Fruit fly (Drosophila melanogaster): ENCODE data around the gene Myo31DF.

Gene Myo31DF

DNA sequence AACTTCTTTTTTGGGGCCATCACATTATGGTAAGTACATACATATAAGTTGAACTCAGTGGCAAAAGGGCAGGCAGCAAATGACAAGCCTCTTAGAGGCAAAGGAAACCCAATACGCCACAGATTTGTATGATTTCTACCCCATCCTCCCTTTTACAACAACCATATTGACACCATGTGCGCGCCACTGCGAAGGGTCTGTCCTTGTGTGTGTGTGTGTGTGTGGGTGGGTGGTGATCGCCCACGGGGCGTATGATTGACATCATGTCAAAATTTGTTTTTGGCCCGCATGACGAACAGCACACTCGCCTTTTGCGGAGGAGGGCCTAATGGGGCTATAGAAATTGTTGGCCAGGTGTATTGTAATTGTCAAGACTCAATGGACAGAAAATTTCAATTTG, 7.0 kb downstream of the Myo31DF start:
- TF ChIP-seq Snoo (tag; optimal IDR thresholded peaks at IDR 0.05) (no peak), rn (GFP tag; IDR thresholded peaks at IDR 0.05) (no peak), CG9948 (tag; optimal IDR thresholded peaks at IDR 0.05) (no peak), CG4496 (GFP tag; IDR thresholded peaks at IDR 0.05) (no peak), CG14655 (GFP tag; optimal IDR thresholded peaks at IDR 0.05) (no peak), Pif1A (GFP tag; optimal IDR thresholded peaks at IDR 0.05) (no peak), CG10348 (GFP tag; IDR thresholded peaks at IDR 0.05) (no peak), CG8159 (tag; optimal IDR thresholded peaks at IDR 0.05) (no peak), CG12605 (GFP tag; IDR thresholded peaks at IDR 0.05) (no peak), CG13204 (GFP tag; optimal IDR thresholded peaks at IDR 0.05) (no peak), CG8301 (tag; optimal IDR thresholded peaks at IDR 0.05) (no peak), Ets98B (GFP tag; IDR thresholded peaks at IDR 0.05) (no peak), D1 (tag; optimal IDR thresholded peaks at IDR 0.05) (no peak), CG15710 (tag; optimal IDR thresholded peaks at IDR 0.05) (no peak), fd96Ca (GFP tag; IDR thresholded peaks at IDR 0.05) (no peak), CG34367 (tag; optimal IDR thresholded peaks at IDR 0.05) (no peak), Pif1B (GFP tag; optimal IDR thresholded peaks at IDR 0.05) (no peak), CG17806 (tag; optimal IDR thresholded peaks at IDR 0.05) (no peak), gl (tag; optimal IDR thresholded peaks at IDR 0.05) (no peak), EcR (GFP tag; optimal IDR thresholded peaks at IDR 0.05) (no peak)

DNA sequence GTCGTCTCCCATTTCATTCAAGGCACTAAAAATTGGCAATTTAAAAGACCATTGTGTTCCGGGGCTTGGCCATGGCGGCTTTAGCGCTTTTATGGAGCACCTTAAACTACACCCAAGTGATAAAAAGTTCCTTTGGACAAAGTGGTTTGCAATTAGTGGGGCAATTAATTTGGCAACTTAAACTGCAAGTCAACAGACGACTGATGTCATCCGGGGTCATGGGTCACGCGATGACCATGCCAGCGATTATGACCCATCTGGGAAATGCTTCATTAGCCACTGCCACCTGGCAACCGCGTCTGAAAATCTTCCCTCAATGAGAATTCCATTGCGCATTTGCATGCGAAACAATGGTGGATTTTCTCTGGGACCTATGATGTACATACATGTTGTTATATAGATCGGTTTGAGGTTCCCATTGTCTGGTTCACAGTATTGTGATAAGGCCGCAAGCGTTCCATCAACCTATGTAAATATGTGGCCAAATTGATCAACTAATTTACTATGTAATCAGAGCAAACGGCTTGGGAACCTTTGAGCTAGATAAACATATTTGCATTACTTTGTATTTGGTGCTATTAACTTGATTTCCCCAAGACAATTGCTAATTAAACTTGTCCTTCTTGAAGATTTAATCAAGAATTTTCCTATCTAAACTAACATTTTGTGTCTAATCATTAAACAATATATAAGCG, 9.3 kb downstream of the Myo31DF start:
- TF ChIP-seq gl (tag; optimal IDR thresholded peaks at IDR 0.05) (no peak), fd96Ca (GFP tag; IDR thresholded peaks at IDR 0.05) (no peak), CG4496 (GFP tag; IDR thresholded peaks at IDR 0.05) (no peak), CG8301 (tag; optimal IDR thresholded peaks at IDR 0.05) (no peak), CG15710 (tag; optimal IDR thresholded peaks at IDR 0.05) (no peak), CG32121 (GFP tag; IDR thresholded peaks at IDR 0.05) (no peak), Snoo (tag; optimal IDR thresholded peaks at IDR 0.05) (no peak)

DNA sequence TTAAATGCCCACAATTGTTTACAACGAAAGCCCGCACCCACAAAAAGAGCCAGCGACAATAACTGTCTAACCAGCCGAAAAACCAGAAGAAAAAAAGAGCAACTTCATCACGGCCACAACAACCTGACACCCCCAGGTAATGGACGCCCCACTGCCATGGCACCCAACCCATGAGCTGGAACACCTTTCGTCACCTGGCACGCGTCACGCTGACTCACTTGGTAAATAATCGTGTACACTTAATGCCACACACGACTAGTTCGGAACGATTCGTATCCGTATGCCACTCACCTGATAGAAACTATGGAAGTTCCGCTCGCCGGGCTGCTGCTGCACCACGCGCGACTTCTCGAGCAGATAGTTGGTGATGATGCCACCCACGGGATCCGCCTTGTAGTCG, 10.2 kb downstream of the Myo31DF start:
- no peak for TF ChIP-seq fd96Ca (GFP tag; IDR thresholded peaks at IDR 0.05)
- TF ChIP-seq CG14655 (GFP tag; optimal IDR thresholded peaks at IDR 0.05), result no peak
- no peak for TF ChIP-seq gl (tag; optimal IDR thresholded peaks at IDR 0.05)
- TF ChIP-seq CG10348 (GFP tag; IDR thresholded peaks at IDR 0.05), result no peak
- no peak for TF ChIP-seq D1 (tag; optimal IDR thresholded peaks at IDR 0.05)
- no peak for TF ChIP-seq CG13204 (GFP tag; optimal IDR thresholded peaks at IDR 0.05)
- no peak for TF ChIP-seq CG4496 (GFP tag; IDR thresholded peaks at IDR 0.05)
- TF ChIP-seq CG8159 (tag; optimal IDR thresholded peaks at IDR 0.05), result no peak
- TF ChIP-seq CG34367 (tag; optimal IDR thresholded peaks at IDR 0.05), result no peak
- no peak for TF ChIP-seq Pif1B (GFP tag; optimal IDR thresholded peaks at IDR 0.05)
- no peak for TF ChIP-seq CG15710 (tag; optimal IDR thresholded peaks at IDR 0.05)
- no peak for TF ChIP-seq Snoo (tag; optimal IDR thresholded peaks at IDR 0.05)
- TF ChIP-seq Pif1A (GFP tag; optimal IDR thresholded peaks at IDR 0.05), result no peak
- no peak for TF ChIP-seq CG8301 (tag; optimal IDR thresholded peaks at IDR 0.05)

DNA sequence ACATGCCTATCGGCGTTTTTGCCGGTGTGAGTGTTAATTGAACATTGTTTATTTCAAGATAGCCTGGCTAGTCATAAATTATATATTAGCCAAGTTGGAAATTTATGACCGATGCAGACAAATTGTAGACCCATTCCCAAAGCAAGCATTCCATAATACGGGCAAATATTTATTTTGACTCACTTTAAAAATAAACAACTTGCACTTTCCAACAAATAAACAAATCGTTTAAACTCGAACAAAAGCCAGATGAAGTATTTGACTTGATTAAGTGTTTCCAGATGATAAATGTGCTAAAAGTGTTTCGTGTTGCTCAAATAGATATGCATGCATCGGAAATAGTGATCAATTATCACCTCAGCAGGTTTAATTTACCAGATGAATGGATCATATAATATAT, 11.1 kb downstream of the Myo31DF start:
- no peak for TF ChIP-seq Snoo (tag; optimal IDR thresholded peaks at IDR 0.05)
- TF ChIP-seq D1 (tag; optimal IDR thresholded peaks at IDR 0.05), result no peak
- no peak for TF ChIP-seq CG17806 (tag; optimal IDR thresholded peaks at IDR 0.05)
- TF ChIP-seq Pif1A (GFP tag; optimal IDR thresholded peaks at IDR 0.05), result no peak
- no peak for TF ChIP-seq CG32121 (GFP tag; IDR thresholded peaks at IDR 0.05)
- TF ChIP-seq CG34367 (tag; optimal IDR thresholded peaks at IDR 0.05), result no peak
- no peak for TF ChIP-seq Pif1B (GFP tag; optimal IDR thresholded peaks at IDR 0.05)
- TF ChIP-seq fd96Ca (GFP tag; IDR thresholded peaks at IDR 0.05), result no peak

DNA sequence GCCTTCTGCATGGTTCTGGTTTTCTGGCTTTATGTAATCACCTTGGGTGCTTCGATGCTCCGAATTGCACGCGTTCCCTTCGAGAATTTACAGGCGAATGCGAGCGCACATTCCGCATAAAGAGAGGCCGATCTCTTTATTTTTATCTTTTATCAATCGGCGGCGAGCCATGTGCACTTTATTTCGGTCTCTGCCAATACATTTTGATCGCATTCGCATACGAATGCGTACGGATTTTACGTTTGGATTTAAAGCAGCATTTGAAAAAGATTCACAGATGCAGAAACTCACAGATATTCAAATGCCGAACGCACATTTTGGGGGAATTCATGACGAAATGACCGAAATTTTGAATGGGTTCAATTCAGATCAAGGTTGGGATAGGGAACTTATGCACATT, 15.2 kb downstream of the Myo31DF start, which contains the start of gene CG13144:
Gene CG13144 (minus strand): TSS at position 101 of the 400 bp plus-strand sequence.
- TF ChIP-seq CG9948 (tag; optimal IDR thresholded peaks at IDR 0.05), result no peak
- TF ChIP-seq CG8159 (tag; optimal IDR thresholded peaks at IDR 0.05), result no peak
- no peak for TF ChIP-seq D1 (tag; optimal IDR thresholded peaks at IDR 0.05)
- no peak for TF ChIP-seq CG4496 (GFP tag; IDR thresholded peaks at IDR 0.05)

DNA sequence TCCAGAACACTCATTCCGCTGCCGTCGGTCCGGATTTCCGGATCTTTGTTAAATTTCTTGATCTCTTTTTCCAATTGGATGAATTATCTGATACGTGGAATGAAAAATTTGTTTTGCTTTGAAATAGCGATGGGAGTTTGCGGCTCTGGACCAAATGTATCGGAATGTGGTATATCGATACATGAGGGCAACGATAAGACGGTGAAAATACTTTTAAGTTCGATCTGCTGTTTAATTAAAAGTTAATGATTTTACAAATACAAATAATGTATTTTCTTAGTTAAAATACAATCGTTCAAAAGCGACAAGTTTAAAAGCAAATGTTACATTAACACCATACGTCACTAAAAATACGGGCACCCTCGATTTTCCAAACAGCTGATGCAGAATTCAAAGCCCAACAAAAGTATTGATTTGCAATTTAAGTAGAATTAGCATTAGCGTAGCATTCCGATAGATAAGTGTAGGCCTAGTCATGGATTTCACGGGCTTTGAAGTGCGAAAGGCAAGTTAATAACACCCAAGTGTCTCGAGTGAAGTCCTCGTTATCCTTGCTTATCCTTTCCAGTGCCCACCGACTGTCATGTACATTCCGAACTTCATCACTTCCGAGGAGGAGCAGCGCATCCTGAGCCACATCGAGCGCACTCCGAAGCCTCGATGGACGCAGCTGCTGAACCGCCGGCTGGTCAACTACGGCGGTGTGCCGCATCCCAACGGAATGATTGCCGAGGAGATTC, 17.9 kb downstream of the Myo31DF start, which contains the start of the genes Cog4 and CG6144:
Gene Cog4 (minus strand): TSS at position 139 of the 740 bp plus-strand sequence.
Gene CG6144 (plus strand): TSS at position 211 of the 740 bp plus-strand sequence.
- TF ChIP-seq Pif1A (GFP tag; optimal IDR thresholded peaks at IDR 0.05), result no peak
- TF ChIP-seq CG10348 (GFP tag; IDR thresholded peaks at IDR 0.05), result no peak
- no peak for TF ChIP-seq Ets98B (GFP tag; IDR thresholded peaks at IDR 0.05)
- no peak for TF ChIP-seq Snoo (tag; optimal IDR thresholded peaks at IDR 0.05)
- no peak for TF ChIP-seq Pif1B (GFP tag; optimal IDR thresholded peaks at IDR 0.05)
- no peak for TF ChIP-seq CG13204 (GFP tag; optimal IDR thresholded peaks at IDR 0.05)
- no peak for TF ChIP-seq CG15710 (tag; optimal IDR thresholded peaks at IDR 0.05)
- TF ChIP-seq D1 (tag; optimal IDR thresholded peaks at IDR 0.05), result no peak
- no peak for TF ChIP-seq CG9948 (tag; optimal IDR thresholded peaks at IDR 0.05)
- no peak for TF ChIP-seq CG8159 (tag; optimal IDR thresholded peaks at IDR 0.05)
- TF ChIP-seq CG17806 (tag; optimal IDR thresholded peaks at IDR 0.05), result no peak
- TF ChIP-seq CG14655 (GFP tag; optimal IDR thresholded peaks at IDR 0.05), result no peak
- TF ChIP-seq CG34367 (tag; optimal IDR thresholded peaks at IDR 0.05), result no peak
- no peak for TF ChIP-seq EcR (GFP tag; optimal IDR thresholded peaks at IDR 0.05)
- TF ChIP-seq CG32121 (GFP tag; IDR thresholded peaks at IDR 0.05), result no peak
- TF ChIP-seq rn (GFP tag; IDR thresholded peaks at IDR 0.05), result no peak
